Worm (Caenorhabditis elegans): ENCODE results near the gene jnk-1.

- no peak for TF ChIP-seq flt-1 (GFP tag; IDR thresholded peaks at IDR 0.05)
- no peak for TF ChIP-seq T22C8.4 (GFP tag; IDR thresholded peaks at IDR 0.05)
- TF ChIP-seq ztf-29 (GFP tag; IDR thresholded peaks at IDR 0.05): no peak
- no peak for TF ChIP-seq ref-1 (GFP tag; conservative IDR thresholded peaks at IDR 0.05)
- TF ChIP-seq klf-2 (GFP tag; conservative IDR thresholded peaks at IDR 0.05): no peak
- TF ChIP-seq tab-1 (GFP tag; IDR thresholded peaks at IDR 0.05): no peak
- no peak for TF ChIP-seq ztf-23 (GFP tag; IDR thresholded peaks at IDR 0.05)
Measured at ce11 chrIV:6954682-6955081, 2.8 kb upstream of the jnk-1 start.
